Worm (Caenorhabditis elegans) whole organism, mixed stage, embryonic: ENCODE results near the gene cyp-34A6.

Experiments used
- ces-1 ChIP-seq: fragments of 150-350 bp; optimal IDR thresholded peaks from 2 replicates; lab custom pipeline; 2014; ENCODE audit warnings: missing biosample characterization, missing genetic modification reagents, missing genetic modification characterization
- elt-1 ChIP-seq: sonication (generic microtip); optimal IDR thresholded peaks from 2 replicates; lab custom pipeline; 2017; ENCODE audit warnings: missing genetic modification characterization, mild to moderate bottlenecking, missing compliant biosample characterization, antibody characterized with exemption, moderate library complexity, borderline replicate concordance; ENCODE audit not compliant: insufficient read depth
- lsy-2 ChIP-seq: fragments of 150-350 bp; optimal IDR thresholded peaks from 2 replicates; lab custom pipeline; 2014; ENCODE audit warnings: missing biosample characterization, missing genetic modification characterization
- nhr-237 ChIP-seq: fragments of 150-350 bp; optimal IDR thresholded peaks from 2 replicates; lab custom pipeline; 2014; ENCODE audit warnings: missing biosample characterization, missing genetic modification characterization
- pha-4 ChIP-seq: fragments of 150-350 bp; optimal IDR thresholded peaks from 2 replicates; lab custom pipeline; 2018; ENCODE audit warnings: missing biosample characterization, missing genetic modification reagents, missing genetic modification characterization
- sptf-1 ChIP-seq: sonication (generic microtip); optimal IDR thresholded peaks from 2 replicates; lab custom pipeline; 2017; ENCODE audit warnings: mild to moderate bottlenecking, missing genetic modification characterization, moderate library complexity, missing compliant biosample characterization
- unc-120 ChIP-seq: sonication (generic microtip); optimal IDR thresholded peaks from 2 replicates; lab custom pipeline; 2017; ENCODE audit warnings: missing genetic modification characterization, missing compliant biosample characterization; ENCODE audit not compliant: poor library complexity, severe bottlenecking

DNA sequence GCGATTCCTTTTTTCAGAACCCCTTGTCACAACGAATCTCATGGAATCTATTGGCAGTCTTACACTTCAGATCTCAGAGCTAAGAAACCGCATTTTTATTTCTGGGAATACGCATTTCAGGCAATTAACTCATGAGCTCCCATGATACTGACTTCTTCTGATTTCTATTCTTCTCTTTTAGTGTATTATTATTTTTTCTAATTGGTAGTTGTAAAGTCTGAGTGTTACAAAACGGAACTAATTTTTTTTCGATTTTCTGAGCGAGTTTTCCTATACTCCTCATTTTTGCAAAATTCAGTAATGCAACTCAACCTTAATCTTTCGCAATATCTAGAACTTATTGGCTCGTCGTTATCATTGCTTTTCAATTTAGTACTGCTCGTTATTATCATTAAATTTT lies 13.2 kb upstream of the cyp-34A6 start, which contains the start of gene str-82:
- TF ChIP-seq unc-120 (tag; lab: Kevin White, UChicago) (no peak), ces-1 (GFP tag; lab: Kevin White, UChicago) (no peak), lsy-2 (tag; lab: Kevin White, UChicago) (no peak), nhr-237 (tag; lab: Kevin White, UChicago) (no peak), elt-1 (no peak), pha-4 (tag; lab: Kevin White, UChicago) (no peak), sptf-1 (no peak)
